Worm (Caenorhabditis elegans): ENCODE results near the gene C14B4.2.

DNA sequence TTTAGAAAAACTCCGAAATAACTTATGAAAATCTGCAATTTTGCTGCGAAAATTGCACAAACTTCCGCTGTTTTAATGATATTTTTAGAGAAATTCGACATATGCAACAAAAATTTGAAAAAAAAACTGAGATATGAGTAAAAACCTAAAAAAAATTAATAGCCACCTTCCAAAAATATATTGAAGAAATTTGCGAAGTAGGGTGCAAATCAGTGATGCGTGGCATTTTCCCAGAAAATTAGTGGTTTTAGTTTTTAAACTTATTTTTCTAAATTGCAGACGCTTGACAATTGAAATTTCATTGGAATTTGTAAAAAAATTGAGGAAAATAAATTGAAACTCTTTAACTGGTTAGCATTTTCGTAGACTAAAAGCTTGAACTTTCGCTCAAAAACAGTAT lies 36.4 kb upstream of the C14B4.2 start, which contains the start of gene C25F9.13:
- TF ChIP-seq egl-27 (tag; optimal IDR thresholded peaks at IDR 0.05): no peak
- no peak for TF ChIP-seq lsy-2 (tag; optimal IDR thresholded peaks at IDR 0.05)
- no peak for TF ChIP-seq nhr-237 (tag; optimal IDR thresholded peaks at IDR 0.05)
- no peak for TF ChIP-seq elt-1 (tag; optimal IDR thresholded peaks at IDR 0.05)
- no peak for TF ChIP-seq mab-5 (tag; optimal IDR thresholded peaks at IDR 0.05)
- TF ChIP-seq lin-39 (tag; optimal IDR thresholded peaks at IDR 0.05): no peak
- no peak for TF ChIP-seq mdl-1 (tag; optimal IDR thresholded peaks at IDR 0.05)

All from whole organism, L2 larva.